Worm (Caenorhabditis elegans): ENCODE measurements around the gene eat-6.

ce11 chrV:13131487-13131886 lies 1.7 kb upstream of the eat-6 start:
- no peak for TF ChIP-seq mec-3 (tag; optimal IDR thresholded peaks at IDR 0.05; ENCODE audit: borderline replicate concordance)
- TF ChIP-seq pqm-1 (tag; optimal IDR thresholded peaks at IDR 0.05), result no peak
- no peak for TF ChIP-seq sox-4 (tag; optimal IDR thresholded peaks at IDR 0.05)
- no peak for TF ChIP-seq nhr-11 (tag; optimal IDR thresholded peaks at IDR 0.05)
- no peak for TF ChIP-seq rnt-1 (tag; optimal IDR thresholded peaks at IDR 0.05)
- TF ChIP-seq npax-4 (tag; optimal IDR thresholded peaks at IDR 0.05), result no peak
- TF ChIP-seq ceh-22 (tag; optimal IDR thresholded peaks at IDR 0.05), result no peak
- TF ChIP-seq fkh-10 (GFP tag; optimal IDR thresholded peaks at IDR 0.05), result no peak
- TF ChIP-seq ceh-9 (tag; optimal IDR thresholded peaks at IDR 0.05), result no peak
- no peak for TF ChIP-seq gmeb-2 (tag; optimal IDR thresholded peaks at IDR 0.05)
- TF ChIP-seq ceh-18 (tag; optimal IDR thresholded peaks at IDR 0.05), result no peak

Data from whole organism, late embryonic.